Worm (Caenorhabditis elegans): Measurements from ENCODE around the gene Y38H6A.5.

- TF ChIP-seq ama-1 (optimal IDR thresholded peaks at IDR 0.05) (no peak), scrt-1 (GFP tag; IDR thresholded peaks at IDR 0.05) (no peak), hmbx-1 (tag; optimal IDR thresholded peaks at IDR 0.05) (no peak), aly-1 (tag; optimal IDR thresholded peaks at IDR 0.05) (no peak), flt-1 (GFP tag; IDR thresholded peaks at IDR 0.05) (no peak), ceh-13 (GFP tag; optimal IDR thresholded peaks at IDR 0.05) (no peak), sea-1 (GFP tag; conservative IDR thresholded peaks at IDR 0.05) (no peak), hnd-1 (tag; optimal IDR thresholded peaks at IDR 0.05) (no peak)
These were observed 45.2 kb upstream of the Y38H6A.5 start, which contains the start of gene K02E2.6 for ce11 chrV:20380320-20380719.
